Worm (Caenorhabditis elegans): ENCODE results near the gene smg-9.
A peak's percentile ranks its signal among the peaks of the same experiment; 100 is the strongest.

smg-9 gene

ce11 chrII:14778092-14778491, 25.4 kb upstream of the smg-9 start, which contains the start of gene Y54E2A.8:
TSS of gene Y54E2A.8 (plus strand) at chrII:14778345.
- TF ChIP-seq nhr-25 (tag; optimal IDR thresholded peaks at IDR 0.05) (no peak), R02D3.7 (tag; optimal IDR thresholded peaks at IDR 0.05) (no peak), ztf-4 (tag; optimal IDR thresholded peaks at IDR 0.05) (no peak), nhr-77 (tag; optimal IDR thresholded peaks at IDR 0.05) (no peak), nhr-11 (tag; optimal IDR thresholded peaks at IDR 0.05) (no peak), eor-1 (tag; optimal IDR thresholded peaks at IDR 0.05) (no peak), nhr-12 (tag; optimal IDR thresholded peaks at IDR 0.05) (no peak), lin-39 (tag; optimal IDR thresholded peaks at IDR 0.05) (no peak), ceh-16 (tag; optimal IDR thresholded peaks at IDR 0.05) (no peak)

- TF ChIP-seq egl-5 (tag; optimal IDR thresholded peaks at IDR 0.05) (no peak), ceh-28 (tag; optimal IDR thresholded peaks at IDR 0.05) (no peak)
These were observed 20.5 kb upstream of the smg-9 start, which contains the start of gene Y54E2A.7 for ce11 chrII:14772956-14773788. TSS of gene Y54E2A.7 (minus strand) at chrII:14773006.

- no peak for TF ChIP-seq unc-39 (tag; optimal IDR thresholded peaks at IDR 0.05)
- TF ChIP-seq elt-3 (tag; optimal IDR thresholded peaks at IDR 0.05), result no peak
- TF ChIP-seq nhr-237 (tag; optimal IDR thresholded peaks at IDR 0.05), result no peak
- no peak for TF ChIP-seq nhr-76 (tag; optimal IDR thresholded peaks at IDR 0.05)
- TF ChIP-seq fkh-2 (tag; optimal IDR thresholded peaks at IDR 0.05), result no peak
- no peak for TF ChIP-seq ceh-16 (tag; optimal IDR thresholded peaks at IDR 0.05)
- TF ChIP-seq nhr-77 (tag; optimal IDR thresholded peaks at IDR 0.05), result no peak
- TF ChIP-seq daf-12 (tag; optimal IDR thresholded peaks at IDR 0.05), result no peak
- TF ChIP-seq ztf-4 (tag; optimal IDR thresholded peaks at IDR 0.05), result no peak
- TF ChIP-seq lin-39 (tag; optimal IDR thresholded peaks at IDR 0.05), result no peak
- TF ChIP-seq jun-1 (tag; optimal IDR thresholded peaks at IDR 0.05), result no peak
- TF ChIP-seq mml-1 (tag; optimal IDR thresholded peaks at IDR 0.05), result no peak
- TF ChIP-seq ceh-9 (tag; optimal IDR thresholded peaks at IDR 0.05), result no peak
- no peak for TF ChIP-seq egl-5 (tag; optimal IDR thresholded peaks at IDR 0.05)
- no peak for TF ChIP-seq ceh-82 (tag; optimal IDR thresholded peaks at IDR 0.05)
- TF ChIP-seq eor-1 (tag; optimal IDR thresholded peaks at IDR 0.05), result no peak
- no peak for TF ChIP-seq pha-4 (tag; optimal IDR thresholded peaks at IDR 0.05)
- TF ChIP-seq nhr-23 (tag; optimal IDR thresholded peaks at IDR 0.05), result no peak
These were observed 19.5 kb upstream of the smg-9 start for ce11 chrII:14772113-14772512.

ce11 chrII:14771096-14771495, 18.4 kb upstream of the smg-9 start:
- TF ChIP-seq lin-15B (tag; optimal IDR thresholded peaks at IDR 0.05) (no peak), ztf-4 (tag; optimal IDR thresholded peaks at IDR 0.05) (no peak), mml-1 (tag; optimal IDR thresholded peaks at IDR 0.05) (no peak), snpc-4 (tag; optimal IDR thresholded peaks at IDR 0.05) (no peak), nhr-43 (tag; optimal IDR thresholded peaks at IDR 0.05; ENCODE audit: poor library complexity, severe bottlenecking) (no peak), lsy-12 (tag; optimal IDR thresholded peaks at IDR 0.05) (no peak), nhr-11 (tag; optimal IDR thresholded peaks at IDR 0.05) (no peak), ztf-11 (tag; optimal IDR thresholded peaks at IDR 0.05) (no peak), elt-3 (tag; optimal IDR thresholded peaks at IDR 0.05) (no peak), sea-2 (GFP tag; optimal IDR thresholded peaks at IDR 0.05) (no peak), ceh-82 (tag; optimal IDR thresholded peaks at IDR 0.05) (no peak), unc-62 (GFP tag; optimal IDR thresholded peaks at IDR 0.05) (no peak), elt-1 (tag; optimal IDR thresholded peaks at IDR 0.05) (no peak)

- TF ChIP-seq jun-1 (tag; optimal IDR thresholded peaks at IDR 0.05) (no peak), ceh-28 (tag; optimal IDR thresholded peaks at IDR 0.05) (peak; percentile 78)
These were observed 16.2 kb upstream of the smg-9 start for ce11 chrII:14768804-14769203.

ce11 chrII:14757711-14758110, 5.1 kb upstream of the smg-9 start, which contains the start of gene Y54E2A.5:
TSS of gene Y54E2A.5 (minus strand) at chrII:14757811.
- no peak for TF ChIP-seq nhr-67 (tag; optimal IDR thresholded peaks at IDR 0.05)
- no peak for TF ChIP-seq lin-15B (tag; optimal IDR thresholded peaks at IDR 0.05)
- no peak for TF ChIP-seq zag-1 (tag; optimal IDR thresholded peaks at IDR 0.05)
- no peak for TF ChIP-seq egl-5 (tag; optimal IDR thresholded peaks at IDR 0.05)
- no peak for TF ChIP-seq nhr-43 (tag; optimal IDR thresholded peaks at IDR 0.05; ENCODE audit: poor library complexity, severe bottlenecking)
- TF ChIP-seq eor-1 (tag; optimal IDR thresholded peaks at IDR 0.05), result no peak
- TF ChIP-seq pqm-1 (tag; optimal IDR thresholded peaks at IDR 0.05), result no peak
- no peak for TF ChIP-seq tbx-2 (tag; optimal IDR thresholded peaks at IDR 0.05)
- TF ChIP-seq elt-1 (tag; optimal IDR thresholded peaks at IDR 0.05), result no peak
- TF ChIP-seq lsy-12 (tag; optimal IDR thresholded peaks at IDR 0.05), result no peak
- no peak for TF ChIP-seq ZK546.5 (tag; optimal IDR thresholded peaks at IDR 0.05)
